Fruit fly (Drosophila melanogaster) whole organism, embryonic: Measurements from ENCODE around the gene CG12057.

Experiments used
- Atf6 ChIP-seq: fragments of 200-800 bp; sonication (Bioruptor generic); IDR thresholded peaks from 2 replicates; pipeline ENCODE4 v1.3.6; 2022; ENCODE audit warnings: missing biosample characterization, missing genetic modification characterization
- Blimp-1 ChIP-seq: fragments of 200-800 bp; sonication (Bioruptor generic); optimal IDR thresholded peaks from 3 replicates; lab custom pipeline; 2018; ENCODE audit warnings: missing biosample characterization, missing genetic modification characterization, mild to moderate bottlenecking, moderate library complexity, missing genetic modification reagents
- CG10267 ChIP-seq: fragments of 200-800 bp; sonication (Bioruptor generic); optimal IDR thresholded peaks from 2 replicates; lab custom pipeline; 2018; ENCODE audit warnings: missing biosample characterization, mild to moderate bottlenecking, missing genetic modification characterization, moderate library complexity
- CG13424 ChIP-seq: fragments of 200-800 bp; sonication (Bioruptor generic); optimal IDR thresholded peaks from 2 replicates; lab custom pipeline; 2019; ENCODE audit warnings: missing biosample characterization, mild to moderate bottlenecking, missing genetic modification characterization, moderate library complexity
- CG15011 ChIP-seq: fragments of 200-800 bp; sonication (Bioruptor generic); optimal IDR thresholded peaks from 3 replicates; lab custom pipeline; 2018; ENCODE audit warnings: missing biosample characterization, mild to moderate bottlenecking, missing genetic modification characterization
- CG15269 ChIP-seq: fragments of 200-800 bp; sonication (Bioruptor generic); optimal IDR thresholded peaks from 2 replicates; lab custom pipeline; 2018; ENCODE audit warnings: missing biosample characterization, mild to moderate bottlenecking, missing genetic modification characterization, moderate library complexity
- CG15514 ChIP-seq: fragments of 200-800 bp; sonication (Bioruptor generic); optimal IDR thresholded peaks from 3 replicates; lab custom pipeline; 2017; ENCODE audit warnings: missing biosample characterization, missing genetic modification characterization, mild to moderate bottlenecking, moderate library complexity, missing genetic modification reagents
- CG17186 ChIP-seq: fragments of 200-800 bp; sonication (Bioruptor generic); optimal IDR thresholded peaks from 3 replicates; lab custom pipeline; 2017; ENCODE audit warnings: missing biosample characterization, missing genetic modification reagents, missing genetic modification characterization
- CG17912 ChIP-seq: fragments of 200-800 bp; sonication (Bioruptor generic); optimal IDR thresholded peaks from 2 replicates; lab custom pipeline; 2018; ENCODE audit warnings: missing biosample characterization, mild to moderate bottlenecking, missing genetic modification characterization
- CG2199 ChIP-seq: fragments of 200-800 bp; sonication (Bioruptor generic); IDR thresholded peaks from 3 replicates; pipeline ENCODE4 v1.3.6; 2022; ENCODE audit warnings: missing biosample characterization, missing genetic modification characterization
- CG2202 ChIP-seq: fragments of 200-800 bp; sonication (Bioruptor generic); optimal IDR thresholded peaks from 2 replicates; lab custom pipeline; 2018; ENCODE audit warnings: missing biosample characterization, mild to moderate bottlenecking, missing genetic modification characterization
- CG32767 ChIP-seq: fragments of 200-800 bp; sonication (Bioruptor generic); IDR thresholded peaks from 2 replicates; pipeline ENCODE4 v1.3.6; 2022; ENCODE audit warnings: missing biosample characterization, missing genetic modification characterization
- CG3838 ChIP-seq: fragments of 200-800 bp; sonication (Bioruptor generic); optimal IDR thresholded peaks from 3 replicates; lab custom pipeline; 2016; ENCODE audit warnings: missing biosample characterization, missing genetic modification characterization
- CG4854 ChIP-seq: fragments of 200-800 bp; sonication (Bioruptor generic); optimal IDR thresholded peaks from 2 replicates; lab custom pipeline; 2016; ENCODE audit warnings: missing biosample characterization, missing genetic modification characterization, inconsistent platforms
- CG6254 ChIP-seq: fragments of 200-800 bp; sonication (Bioruptor generic); optimal IDR thresholded peaks from 3 replicates; lab custom pipeline; 2017; ENCODE audit warnings: mild to moderate bottlenecking, missing biosample characterization, missing genetic modification reagents, missing genetic modification characterization
- CG8359 ChIP-seq: fragments of 200-800 bp; sonication (Bioruptor generic); optimal IDR thresholded peaks from 2 replicates; lab custom pipeline; 2017; ENCODE audit warnings: missing biosample characterization, mild to moderate bottlenecking, missing genetic modification characterization, borderline replicate concordance
- CG8924 ChIP-seq: fragments of 200-800 bp; optimal IDR thresholded peaks from 3 replicates; lab custom pipeline; 2019; ENCODE audit warnings: missing biosample characterization, mild to moderate bottlenecking, missing genetic modification characterization, moderate library complexity
- CG8944 ChIP-seq: fragments of 200-800 bp; sonication (Bioruptor generic); optimal IDR thresholded peaks from 3 replicates; lab custom pipeline; 2016; ENCODE audit warnings: missing biosample characterization, missing genetic modification characterization
- Camta ChIP-seq: fragments of 200-800 bp; sonication (Bioruptor generic); optimal IDR thresholded peaks from 2 replicates; lab custom pipeline; 2016; ENCODE audit warnings: missing biosample characterization, missing genetic modification characterization
- Dip2 ChIP-seq: fragments of 200-800 bp; sonication (Bioruptor generic); IDR thresholded peaks from 2 replicates; pipeline ENCODE4 v1.3.6; 2022; ENCODE audit warnings: missing biosample characterization, missing genetic modification characterization
- Dp ChIP-seq: fragments of 200-800 bp; sonication (Bioruptor generic); optimal IDR thresholded peaks from 2 replicates; lab custom pipeline; 2018; ENCODE audit warnings: missing biosample characterization, mild to moderate bottlenecking, missing genetic modification characterization, moderate library complexity
- Dref ChIP-seq: fragments of 200-800 bp; sonication (Bioruptor generic); IDR thresholded peaks from 2 replicates; pipeline ENCODE4 v1.3.6; 2022; ENCODE audit warnings: missing biosample characterization, missing genetic modification characterization
- Fer2 ChIP-seq: fragments of 200-800 bp; sonication (Bioruptor generic); optimal IDR thresholded peaks from 2 replicates; lab custom pipeline; 2018; ENCODE audit warnings: missing biosample characterization, mild to moderate bottlenecking, missing genetic modification characterization, moderate library complexity
- Fer3 ChIP-seq: fragments of 200-800 bp; sonication (Bioruptor generic); optimal IDR thresholded peaks from 2 replicates; lab custom pipeline; 2018; ENCODE audit warnings: missing biosample characterization, mild to moderate bottlenecking, missing genetic modification characterization, moderate library complexity
- HLH4C ChIP-seq: fragments of 200-800 bp; sonication (Bioruptor generic); IDR thresholded peaks from 3 replicates; pipeline ENCODE4 v1.3.6; 2022; ENCODE audit warnings: missing biosample characterization, missing genetic modification characterization; ENCODE audit not compliant: partially characterized antibody
- Hmx ChIP-seq: fragments of 200-800 bp; sonication (Bioruptor generic); optimal IDR thresholded peaks from 2 replicates; lab custom pipeline; 2016; ENCODE audit warnings: missing biosample characterization, missing genetic modification characterization
- Hsf ChIP-seq: fragments of 200-800 bp; sonication (Bioruptor generic); optimal IDR thresholded peaks from 3 replicates; lab custom pipeline; 2016; ENCODE audit warnings: missing biosample characterization, missing genetic modification characterization
- Lim3 ChIP-seq: fragments of 200-800 bp; sonication (Bioruptor generic); IDR thresholded peaks from 2 replicates; pipeline ENCODE4 v1.3.6; 2022; ENCODE audit warnings: missing biosample characterization, missing genetic modification characterization
- MTF-1 ChIP-seq: fragments of 200-800 bp; sonication (Bioruptor generic); optimal IDR thresholded peaks from 2 replicates; lab custom pipeline; 2018; ENCODE audit warnings: missing biosample characterization, mild to moderate bottlenecking, missing genetic modification characterization, borderline replicate concordance
- Med ChIP-seq: fragments of 200-800 bp; sonication (Bioruptor generic); peaks from one replicate; lab custom pipeline; 2016; ENCODE audit warnings: missing biosample characterization, missing genetic modification characterization, mild to moderate bottlenecking, inconsistent platforms, moderate library complexity
- Ravus ChIP-seq: fragments of 200-800 bp; sonication (Bioruptor generic); IDR thresholded peaks from 2 replicates; pipeline ENCODE4 v1.3.6; 2022; ENCODE audit warnings: missing biosample characterization, missing genetic modification characterization
- Sry-β ChIP-seq: fragments of 200-800 bp; sonication (Bioruptor generic); optimal IDR thresholded peaks from 2 replicates; lab custom pipeline; 2018; ENCODE audit warnings: missing biosample characterization, mild to moderate bottlenecking, missing genetic modification characterization, moderate library complexity
- Sry-δ ChIP-seq: fragments of 200-800 bp; sonication (Bioruptor generic); optimal IDR thresholded peaks from 2 replicates; lab custom pipeline; 2016; ENCODE audit warnings: missing biosample characterization, missing genetic modification characterization
- bigmax ChIP-seq: fragments of 200-800 bp; sonication (Bioruptor generic); optimal IDR thresholded peaks from 2 replicates; lab custom pipeline; 2018; ENCODE audit warnings: missing biosample characterization, mild to moderate bottlenecking, missing genetic modification characterization
- btn ChIP-seq: fragments of 200-800 bp; sonication (Bioruptor generic); optimal IDR thresholded peaks from 2 replicates; lab custom pipeline; 2016; ENCODE audit warnings: missing biosample characterization, missing genetic modification characterization
- eve ChIP-seq, 2 experiments: fragments of >200 bp; optimal IDR thresholded peaks; 2 replicates each; lab custom pipeline; 2017; ENCODE audit warnings: missing biosample characterization in 2 of 2, missing genetic modification characterization in 2 of 2
- gem ChIP-seq: fragments of 200-800 bp; sonication (Bioruptor generic); optimal IDR thresholded peaks from 2 replicates; lab custom pipeline; 2019; ENCODE audit warnings: missing biosample characterization, mild to moderate bottlenecking, missing genetic modification characterization, moderate library complexity
- grau ChIP-seq: fragments of 200-800 bp; optimal IDR thresholded peaks from 3 replicates; lab custom pipeline; 2019; ENCODE audit warnings: missing biosample characterization, mild to moderate bottlenecking, missing genetic modification characterization, moderate library complexity
- gro ChIP-seq: fragments of 200-800 bp; sonication (Bioruptor generic); optimal IDR thresholded peaks from 2 replicates; lab custom pipeline; 2016; ENCODE audit warnings: missing biosample characterization, missing genetic modification characterization
- nerfin-1 ChIP-seq: fragments of 200-800 bp; sonication (Bioruptor generic); optimal IDR thresholded peaks from 3 replicates; lab custom pipeline; 2019; ENCODE audit warnings: missing biosample characterization, mild to moderate bottlenecking, missing genetic modification characterization, moderate library complexity
- sc ChIP-seq, 3 experiments: fragments of >200 bp in 2 of 3; fragments of 200-800 bp in 1 of 3; sonication (Bioruptor generic) in 1 of 3; optimal IDR thresholded peaks; 2 replicates in 2 of 3; 3 replicates in 1 of 3; lab custom pipeline; 2017; ENCODE audit warnings: mild to moderate bottlenecking in 1 of 3, missing biosample characterization in 1 of 3, missing genetic modification characterization in 1 of 3, missing genetic modification reagents in 1 of 3
- slbo ChIP-seq: fragments of 200-800 bp; sonication (Bioruptor generic); IDR thresholded peaks from 2 replicates; pipeline ENCODE4 v1.3.6; 2022; ENCODE audit warnings: missing biosample characterization, missing genetic modification characterization
- trh ChIP-seq: fragments of 200-800 bp; sonication (Bioruptor generic); optimal IDR thresholded peaks from 2 replicates; lab custom pipeline; 2016; ENCODE audit warnings: missing biosample characterization, missing genetic modification characterization
- wor ChIP-seq: fragments of 200-800 bp; sonication (Bioruptor generic); IDR thresholded peaks from 2 replicates; pipeline ENCODE4 v1.3.6; 2022; ENCODE audit warnings: missing biosample characterization, missing genetic modification characterization
- z ChIP-seq: fragments of 200-800 bp; sonication (Bioruptor generic); IDR thresholded peaks from 3 replicates; pipeline ENCODE4 v1.3.6; 2022; ENCODE audit warnings: missing biosample characterization, missing genetic modification characterization
- zfh1 ChIP-seq: fragments of 200-800 bp; sonication (Bioruptor generic); IDR thresholded peaks from 3 replicates; pipeline ENCODE4 v1.3.6; 2022; ENCODE audit warnings: missing biosample characterization, missing genetic modification characterization
- zfh2 ChIP-seq: fragments of 200-800 bp; sonication (Bioruptor generic); optimal IDR thresholded peaks from 2 replicates; lab custom pipeline; 2016; ENCODE audit warnings: missing biosample characterization, missing genetic modification characterization

CG12057 gene

dm6 chrX:9201080-9201479 lies 9.6 kb downstream of the CG12057 start (continued):
- no peak for TF ChIP-seq sc (optimal IDR thresholded peaks at IDR 0.05; lab: Kevin White, UChicago)
- no peak for TF ChIP-seq sc (GFP tag; optimal IDR thresholded peaks at IDR 0.05; lab: Kevin White, UChicago)
- no peak for TF ChIP-seq Blimp-1 (GFP tag; lab: Kevin White, UChicago)
- no peak for TF ChIP-seq bigmax (GFP tag; lab: Kevin White, UChicago)
- peak; percentile 19 for TF ChIP-seq CG15514
- no peak for TF ChIP-seq CG8359 (GFP tag; lab: Kevin White, UChicago)
- TF ChIP-seq Dip2 (GFP tag; lab: Robert Waterston, UW), result no peak
- TF ChIP-seq wor (GFP tag; lab: Robert Waterston, UW), result no peak
- peak; percentile 31 for TF ChIP-seq gro
- no peak for TF ChIP-seq HLH4C (GFP tag; lab: Robert Waterston, UW)
- TF ChIP-seq nerfin-1 (tag; lab: Kevin White, UChicago), result no peak
- TF ChIP-seq Lim3 (GFP tag; lab: Robert Waterston, UW), result peak; percentile 55; the same call in 1 of the 2 replicates
- 0 out of 3 replicates have a peak, but pooled peaks have one; percentile 45 for TF ChIP-seq CG2199 (GFP tag; lab: Robert Waterston, UW)

dm6 chrX:9201866-9202681 lies 10.6 kb downstream of the CG12057 start:
- TF ChIP-seq CG32767 (GFP tag; lab: Robert Waterston, UW) (no peak), Hsf (GFP tag; lab: Kevin White, UChicago) (peak; percentile 8), Sry-δ (GFP tag; lab: Kevin White, UChicago) (no peak), MTF-1 (peak; percentile 63), CG4854 (no peak), z (GFP tag; lab: Robert Waterston, UW) (no peak), slbo (GFP tag; lab: Robert Waterston, UW) (peak; percentile 96), grau (peak; percentile 97), Dref (GFP tag; lab: Robert Waterston, UW) (peak; percentile 45), CG13424 (tag; lab: Kevin White, UChicago) (peak; percentile 66), Dp (GFP tag; lab: Kevin White, UChicago) (no peak), trh (GFP tag; lab: Kevin White, UChicago) (no peak), Ravus (GFP tag; lab: Robert Waterston, UW) (peak; percentile 67), btn (GFP tag; lab: Kevin White, UChicago) (no peak), Atf6 (peak; percentile 88), CG6254 (GFP tag; lab: Kevin White, UChicago) (no peak), Fer3 (tag; lab: Kevin White, UChicago) (peak; percentile 87), Fer2 (tag; lab: Kevin White, UChicago) (peak; percentile 46), Med (GFP tag; lab: Kevin White, UChicago) (peak; percentile 92), CG8944 (GFP tag; lab: Kevin White, UChicago) (no peak), CG15011 (GFP tag; lab: Kevin White, UChicago) (peak; percentile 27), Sry-β (no peak), gem (tag; lab: Kevin White, UChicago) (peak; percentile 80), zfh1 (GFP tag; lab: Robert Waterston, UW) (peak; percentile 66; the same call in 2 of the 3 replicates), zfh2 (GFP tag; lab: Kevin White, UChicago) (peak; percentile 40), Camta (GFP tag; lab: Kevin White, UChicago) (no peak), eve (GFP tag; optimal IDR thresholded peaks at IDR 0.05; lab: Kevin White, UChicago) (no peak), CG15269 (peak; percentile 84), CG17186 (GFP tag; lab: Kevin White, UChicago) (no peak), CG17912 (GFP tag; lab: Kevin White, UChicago) (no peak), CG8924 (peak; percentile 84), CG3838 (no peak), Hmx (GFP tag; lab: Kevin White, UChicago) (no peak), CG2202 (no peak), CG10267 (tag; lab: Kevin White, UChicago) (peak; percentile 67)
